Worm (Caenorhabditis elegans) whole organism, L3 larva: ENCODE results near the gene T04G9.4.

Experiments used
- R02D3.7 ChIP-seq: fragments of 150-350 bp; optimal IDR thresholded peaks from 2 replicates; lab custom pipeline; 2014; ENCODE audit warnings: missing biosample characterization, missing genetic modification characterization
- ZK546.5 ChIP-seq: sonication (generic microtip); optimal IDR thresholded peaks from 2 replicates; lab custom pipeline; 2017; ENCODE audit warnings: missing biosample characterization, missing genetic modification characterization
- aly-2 ChIP-seq: fragments of 150-350 bp; optimal IDR thresholded peaks from 2 replicates; lab custom pipeline; 2014; ENCODE audit warnings: missing biosample characterization, missing genetic modification characterization
- ama-1 ChIP-seq: fragments of 150-350 bp; optimal IDR thresholded peaks from 2 replicates; lab custom pipeline; 2018
- ceh-16 ChIP-seq: sonication (generic microtip); optimal IDR thresholded peaks from 2 replicates; lab custom pipeline; 2017; ENCODE audit warnings: missing biosample characterization, missing genetic modification characterization
- ceh-28 ChIP-seq: fragments of 150-350 bp; optimal IDR thresholded peaks from 2 replicates; lab custom pipeline; 2014; ENCODE audit warnings: missing biosample characterization, missing genetic modification reagents, missing genetic modification characterization
- ceh-82 ChIP-seq: fragments of 150-350 bp; optimal IDR thresholded peaks from 2 replicates; lab custom pipeline; 2014; ENCODE audit warnings: missing biosample characterization, missing genetic modification characterization
- daf-12 ChIP-seq: fragments of 150-350 bp; optimal IDR thresholded peaks from 2 replicates; lab custom pipeline; 2014; ENCODE audit warnings: missing biosample characterization, missing genetic modification reagents, missing genetic modification characterization
- egl-27 ChIP-seq: sonication (generic microtip); optimal IDR thresholded peaks from 4 replicates; lab custom pipeline; 2017; ENCODE audit warnings: missing biosample characterization, missing genetic modification reagents, missing genetic modification characterization
- egl-5 ChIP-seq: fragments of 150-350 bp; optimal IDR thresholded peaks from 2 replicates; lab custom pipeline; 2017; ENCODE audit warnings: missing biosample characterization, missing genetic modification reagents, missing genetic modification characterization, inconsistent platforms
- elt-2 ChIP-seq: sonication (generic microtip); optimal IDR thresholded peaks from 2 replicates; lab custom pipeline; 2016; ENCODE audit warnings: missing genetic modification reagents, mild to moderate bottlenecking, missing genetic modification characterization, missing compliant biosample characterization
- elt-3 ChIP-seq, 3 experiments: fragments of 150-350 bp in 1 of 3; sonication (generic microtip) in 2 of 3; optimal IDR thresholded peaks; 2 replicates in 2 of 3; 4 replicates in 1 of 3; lab custom pipeline; 2014 to 2017; ENCODE audit warnings: missing biosample characterization in 3 of 3, missing genetic modification characterization in 3 of 3
- eor-1 ChIP-seq, 2 experiments: fragments of 150-350 bp; optimal IDR thresholded peaks; 2 replicates each; lab custom pipeline; 2014 to 2018; ENCODE audit warnings: missing biosample characterization in 2 of 2, missing genetic modification characterization in 2 of 2
- fkh-10 ChIP-seq: sonication (generic microtip); optimal IDR thresholded peaks from 2 replicates; lab custom pipeline; 2017; ENCODE audit warnings: missing biosample characterization, missing genetic modification reagents, missing genetic modification characterization
- fos-1 ChIP-seq: fragments of 150-350 bp; optimal IDR thresholded peaks from 2 replicates; lab custom pipeline; 2014; ENCODE audit warnings: missing biosample characterization, missing genetic modification characterization
- lin-15B ChIP-seq: fragments of 150-350 bp; optimal IDR thresholded peaks from 2 replicates; lab custom pipeline; 2014; ENCODE audit warnings: missing biosample characterization, missing genetic modification characterization
- lin-39 ChIP-seq: fragments of 150-350 bp; optimal IDR thresholded peaks from 2 replicates; lab custom pipeline; 2018; ENCODE audit warnings: missing biosample characterization, missing genetic modification reagents, missing genetic modification characterization
- lsy-12 ChIP-seq: sonication (generic microtip); optimal IDR thresholded peaks from 2 replicates; lab custom pipeline; 2016; ENCODE audit warnings: mild to moderate bottlenecking, missing genetic modification characterization, missing compliant biosample characterization
- mdl-1 ChIP-seq: fragments of 150-350 bp; optimal IDR thresholded peaks from 2 replicates; lab custom pipeline; 2014; ENCODE audit warnings: missing biosample characterization, missing genetic modification characterization
- nhr-11 ChIP-seq: fragments of 150-350 bp; optimal IDR thresholded peaks from 2 replicates; lab custom pipeline; 2014; ENCODE audit warnings: missing biosample characterization, missing genetic modification characterization
- nhr-12 ChIP-seq: fragments of 150-350 bp; optimal IDR thresholded peaks from 2 replicates; lab custom pipeline; 2014; ENCODE audit warnings: missing biosample characterization, missing genetic modification characterization
- nhr-23 ChIP-seq: fragments of 150-350 bp; optimal IDR thresholded peaks from 2 replicates; lab custom pipeline; 2014; ENCODE audit warnings: missing biosample characterization, missing genetic modification reagents, missing genetic modification characterization
- nhr-237 ChIP-seq: fragments of 150-350 bp; optimal IDR thresholded peaks from 2 replicates; lab custom pipeline; 2014; ENCODE audit warnings: missing biosample characterization, missing genetic modification characterization
- nhr-28 ChIP-seq: fragments of 150-350 bp; optimal IDR thresholded peaks from 2 replicates; lab custom pipeline; 2014; ENCODE audit warnings: missing biosample characterization, missing genetic modification characterization
- nhr-43 ChIP-seq: sonication (generic microtip); optimal IDR thresholded peaks from 2 replicates; lab custom pipeline; 2016; ENCODE audit warnings: mild to moderate bottlenecking, missing genetic modification characterization, missing compliant biosample characterization; ENCODE audit not compliant: poor library complexity, severe bottlenecking
- nhr-76 ChIP-seq: fragments of 150-350 bp; sonication (generic microtip); optimal IDR thresholded peaks from 5 replicates; lab custom pipeline; 2014; ENCODE audit warnings: missing biosample characterization, missing genetic modification characterization
- nhr-77 ChIP-seq: fragments of 150-350 bp; optimal IDR thresholded peaks from 2 replicates; lab custom pipeline; 2014; ENCODE audit warnings: missing biosample characterization, missing genetic modification characterization
- pha-4 ChIP-seq: fragments of 150-350 bp; optimal IDR thresholded peaks from 2 replicates; lab custom pipeline; 2014; ENCODE audit warnings: missing biosample characterization, missing genetic modification reagents, missing genetic modification characterization
- pqm-1 ChIP-seq: fragments of 150-350 bp; optimal IDR thresholded peaks from 2 replicates; lab custom pipeline; 2017; ENCODE audit warnings: missing biosample characterization, missing genetic modification characterization, inconsistent platforms
- snpc-4 ChIP-seq: fragments of 150-350 bp; optimal IDR thresholded peaks from 2 replicates; lab custom pipeline; 2014; ENCODE audit warnings: missing biosample characterization, missing genetic modification characterization
- tbx-2 ChIP-seq: sonication (generic microtip); optimal IDR thresholded peaks from 2 replicates; lab custom pipeline; 2016; ENCODE audit warnings: mild to moderate bottlenecking, missing genetic modification characterization, missing compliant biosample characterization
- unc-62 ChIP-seq: fragments of 150-350 bp; sonication (generic microtip); optimal IDR thresholded peaks from 4 replicates; lab custom pipeline; 2014; ENCODE audit warnings: missing biosample characterization, missing genetic modification reagents, missing genetic modification characterization
- zag-1 ChIP-seq: fragments of 150-350 bp; optimal IDR thresholded peaks from 2 replicates; lab custom pipeline; 2014; ENCODE audit warnings: missing biosample characterization, missing genetic modification characterization
- ztf-11 ChIP-seq: fragments of 150-350 bp; optimal IDR thresholded peaks from 2 replicates; lab custom pipeline; 2014; ENCODE audit warnings: missing biosample characterization, missing genetic modification characterization
- ztf-4 ChIP-seq: fragments of 150-350 bp; optimal IDR thresholded peaks from 2 replicates; lab custom pipeline; 2014; ENCODE audit warnings: missing biosample characterization, missing genetic modification characterization

Gene T04G9.4

DNA sequence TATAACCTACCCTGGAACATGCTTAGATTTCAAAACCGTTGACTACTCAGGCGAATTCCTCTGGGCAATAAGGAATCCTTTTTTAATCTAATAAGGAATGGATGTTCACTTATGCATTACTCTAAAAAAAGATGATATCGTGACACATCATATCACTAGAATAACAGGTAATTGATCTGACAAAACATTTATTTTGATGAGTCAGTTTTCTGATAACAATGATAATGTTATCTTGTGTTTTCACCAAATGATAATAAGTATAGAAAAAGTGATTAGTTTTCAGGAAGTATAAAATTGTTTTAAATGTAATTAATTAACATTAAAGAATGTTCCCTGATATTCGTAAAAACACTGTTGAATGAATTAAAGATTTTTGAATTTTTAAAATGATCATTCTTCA lies 43.2 kb upstream of the T04G9.4 start:
- TF ChIP-seq pqm-1 (tag; lab: Kevin White, UChicago) (peak; percentile 55), elt-2 (peak; percentile 16), nhr-77 (tag; lab: Kevin White, UChicago) (no peak)

DNA sequence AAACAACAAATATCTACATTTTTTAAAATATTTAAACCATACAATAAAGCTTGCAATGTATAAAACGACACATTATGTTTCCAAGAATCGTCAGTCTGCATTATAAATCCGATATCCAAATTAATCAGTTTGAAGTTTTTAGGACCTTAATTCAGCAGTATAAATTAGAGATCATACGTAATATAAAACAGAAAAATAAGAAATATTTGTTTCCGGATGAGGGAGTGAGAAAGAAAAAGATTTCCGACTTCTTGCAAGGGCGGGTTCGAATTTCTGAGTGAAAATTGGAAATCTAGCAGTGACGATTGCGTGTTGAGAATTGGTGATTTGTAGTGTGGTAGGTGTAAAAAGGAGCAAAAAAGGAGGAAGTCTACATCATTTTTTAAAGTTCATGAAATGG lies 36.7 kb upstream of the T04G9.4 start, which contains the start of gene npr-19:
TSS of gene npr-19 (minus strand) at position 101 of the 400 bp plus-strand sequence.
- no peak for TF ChIP-seq tbx-2 (tag; lab: Kevin White, UChicago)
- no peak for TF ChIP-seq nhr-77 (tag; lab: Kevin White, UChicago)
- TF ChIP-seq nhr-76 (tag; lab: Kevin White, UChicago), result no peak
- no peak for TF ChIP-seq aly-2 (tag; lab: Kevin White, UChicago)
- TF ChIP-seq elt-2, result no peak
- no peak for TF ChIP-seq ZK546.5 (tag; lab: Kevin White, UChicago)
- no peak for TF ChIP-seq ceh-82 (tag; lab: Kevin White, UChicago)
- TF ChIP-seq elt-3 (tag; optimal IDR thresholded peaks at IDR 0.05; lab: Kevin White, UChicago), result no peak
- TF ChIP-seq pha-4 (tag; lab: Kevin White, UChicago), result no peak
- TF ChIP-seq pqm-1 (tag; lab: Kevin White, UChicago), result no peak
- TF ChIP-seq eor-1 (tag; optimal IDR thresholded peaks at IDR 0.05; lab: Kevin White, UChicago), result no peak
- no peak for TF ChIP-seq nhr-28 (tag; lab: Kevin White, UChicago)
- no peak for TF ChIP-seq R02D3.7 (tag; lab: Kevin White, UChicago)
- TF ChIP-seq unc-62, result no peak
- no peak for TF ChIP-seq nhr-12
- no peak for TF ChIP-seq ceh-28

DNA sequence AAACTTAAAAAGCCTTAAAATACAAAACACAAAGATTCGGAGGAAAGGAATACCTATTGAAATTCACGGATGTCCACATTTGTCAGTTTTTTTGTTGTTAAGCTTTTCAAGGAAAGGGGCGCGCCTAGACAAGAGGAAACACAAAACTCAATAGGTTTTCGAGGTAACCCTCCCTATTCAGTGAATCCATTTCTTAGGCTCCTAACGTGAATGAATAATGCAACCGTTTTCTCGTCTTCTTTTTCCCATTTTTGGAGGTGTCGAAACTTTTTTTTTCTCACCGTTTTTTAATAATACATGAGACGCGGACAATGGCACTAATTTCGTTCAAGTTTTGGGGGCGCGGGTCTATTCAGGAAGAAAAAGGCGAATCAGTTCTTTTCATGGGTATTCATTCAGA lies 35.3 kb upstream of the T04G9.4 start:
- TF ChIP-seq egl-5 (tag; lab: Kevin White, UChicago) (no peak), ceh-28 (no peak), fkh-10 (GFP tag; lab: Kevin White, UChicago) (peak; percentile 8)

DNA sequence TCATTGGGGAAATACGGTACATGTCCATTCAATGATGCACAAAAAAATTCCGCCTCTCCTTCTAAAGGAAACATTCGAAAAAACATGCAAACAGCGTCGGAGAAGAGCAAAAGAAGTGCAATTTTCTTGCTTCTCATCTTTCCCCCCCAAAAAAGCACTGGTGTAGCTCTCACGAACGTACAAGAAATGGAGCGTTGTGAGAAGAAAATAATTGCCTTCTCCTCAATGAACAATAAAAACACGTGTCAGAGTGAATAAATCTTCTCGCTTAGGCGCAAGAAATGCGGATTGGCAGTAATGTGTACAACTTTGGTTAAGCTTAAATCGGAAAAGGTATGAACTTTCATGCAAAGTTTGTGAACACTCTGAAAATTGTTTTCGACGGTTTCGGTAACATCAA lies 24.0 kb upstream of the T04G9.4 start:
- TF ChIP-seq ceh-82 (tag; lab: Kevin White, UChicago) (no peak), snpc-4 (tag; lab: Kevin White, UChicago) (no peak), ztf-4 (tag; lab: Kevin White, UChicago) (no peak), ceh-28 (no peak), ztf-11 (no peak), unc-62 (no peak), nhr-43 (tag; lab: Kevin White, UChicago) (no peak), nhr-23 (tag; lab: Kevin White, UChicago) (no peak), daf-12 (tag; lab: Kevin White, UChicago) (no peak), ama-1 (lab: Kevin White, UChicago) (no peak), egl-27 (tag; lab: Kevin White, UChicago) (no peak), nhr-237 (tag; lab: Kevin White, UChicago) (no peak), fos-1 (tag; lab: Kevin White, UChicago) (no peak), mdl-1 (tag; lab: Kevin White, UChicago) (no peak), ceh-16 (tag; lab: Kevin White, UChicago) (no peak), lin-15B (tag; lab: Kevin White, UChicago) (no peak), pha-4 (tag; lab: Kevin White, UChicago) (no peak)

DNA sequence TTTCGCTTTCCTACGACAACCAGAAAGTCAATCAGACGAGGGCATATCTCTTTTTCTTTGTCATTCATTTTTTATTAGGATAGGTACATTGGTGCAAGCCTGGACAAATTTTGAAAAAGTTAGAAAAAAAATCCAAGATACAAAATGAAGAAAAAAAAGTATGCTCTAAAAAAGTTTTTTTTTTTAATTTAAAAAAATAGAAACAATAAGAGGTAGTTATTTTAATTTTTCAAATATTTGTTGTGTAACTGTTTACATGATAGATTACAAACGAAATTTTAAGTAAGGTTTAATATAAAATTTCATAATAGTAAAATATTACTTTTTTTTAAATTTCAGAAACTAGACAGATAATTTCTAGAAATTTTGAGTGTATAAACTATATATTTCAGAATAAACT lies 12.6 kb upstream of the T04G9.4 start, which contains the start of gene aex-3:
TSS of gene aex-3 (minus strand) at position 101 of the 400 bp plus-strand sequence.
- TF ChIP-seq pha-4 (tag; lab: Kevin White, UChicago), result no peak
- TF ChIP-seq ztf-4 (tag; lab: Kevin White, UChicago), result no peak
- TF ChIP-seq ceh-28, result no peak
- no peak for TF ChIP-seq nhr-76 (tag; lab: Kevin White, UChicago)
- TF ChIP-seq lin-39 (tag; lab: Kevin White, UChicago), result no peak
- no peak for TF ChIP-seq lsy-12 (tag; lab: Kevin White, UChicago)
- no peak for TF ChIP-seq nhr-77 (tag; lab: Kevin White, UChicago)
- no peak for TF ChIP-seq elt-2
- no peak for TF ChIP-seq zag-1 (tag; lab: Kevin White, UChicago)
- TF ChIP-seq nhr-11 (tag; lab: Kevin White, UChicago), result no peak
